Fruit fly (Drosophila melanogaster): Measurements from ENCODE around the gene Raf.

dm6 chrX:2278782-2279304 lies 16.4 kb upstream of the Raf start:
- TF ChIP-seq usp (GFP tag; optimal IDR thresholded peaks at IDR 0.05) (no peak), CG8478 (optimal IDR thresholded peaks at IDR 0.05) (no peak), psq (optimal IDR thresholded peaks at IDR 0.05) (no peak), pan (optimal IDR thresholded peaks at IDR 0.05) (no peak)
